Fruit fly (Drosophila melanogaster) whole organism, embryonic: ENCODE measurements around the gene CG31957.

Source experiments
- Atf3 ChIP-seq: fragments of 200-800 bp; sonication (Bioruptor generic); optimal IDR thresholded peaks from 3 replicates; lab custom pipeline; 2016; ENCODE audit warnings: missing biosample characterization, missing genetic modification characterization
- Bgb ChIP-seq: fragments of 200-800 bp; sonication (Bioruptor generic); IDR thresholded peaks from 2 replicates; pipeline ENCODE4 v1.3.6; 2022; ENCODE audit warnings: missing biosample characterization, missing genetic modification characterization; ENCODE audit not compliant: partially characterized antibody
- Blimp-1 ChIP-seq: fragments of 200-800 bp; sonication (Bioruptor generic); optimal IDR thresholded peaks from 3 replicates; lab custom pipeline; 2018; ENCODE audit warnings: missing biosample characterization, missing genetic modification characterization, mild to moderate bottlenecking, moderate library complexity, missing genetic modification reagents
- CG10366 ChIP-seq: fragments of 200-800 bp; sonication (Bioruptor generic); IDR thresholded peaks from 2 replicates; pipeline ENCODE4 v1.3.6; 2022; ENCODE audit warnings: missing biosample characterization, missing genetic modification characterization
- CG11085 ChIP-seq: fragments of 200-800 bp; sonication (Bioruptor generic); IDR thresholded peaks from 2 replicates; pipeline ENCODE4 v1.3.6; 2022; ENCODE audit warnings: missing biosample characterization, missing genetic modification characterization
- CG11456 ChIP-seq: fragments of 200-800 bp; sonication (Bioruptor generic); IDR thresholded peaks from 3 replicates; pipeline ENCODE4 v1.3.6; 2022; ENCODE audit warnings: missing biosample characterization, missing genetic modification characterization
- CG12104 ChIP-seq: fragments of 200-800 bp; sonication (Bioruptor generic); optimal IDR thresholded peaks from 3 replicates; lab custom pipeline; 2016; ENCODE audit warnings: missing biosample characterization, missing genetic modification characterization
- CG12942 ChIP-seq: fragments of 200-800 bp; sonication (Bioruptor generic); optimal IDR thresholded peaks from 3 replicates; lab custom pipeline; 2016; ENCODE audit warnings: missing biosample characterization, missing genetic modification characterization
- CG15269 ChIP-seq: fragments of 200-800 bp; sonication (Bioruptor generic); optimal IDR thresholded peaks from 2 replicates; lab custom pipeline; 2018; ENCODE audit warnings: missing biosample characterization, mild to moderate bottlenecking, missing genetic modification characterization, moderate library complexity
- CG17359 ChIP-seq: fragments of 200-800 bp; sonication (Bioruptor generic); optimal IDR thresholded peaks from 3 replicates; lab custom pipeline; 2018; ENCODE audit warnings: missing biosample characterization, mild to moderate bottlenecking, missing genetic modification characterization, moderate library complexity
- CG17612 ChIP-seq: fragments of 200-800 bp; sonication (Bioruptor generic); IDR thresholded peaks from 2 replicates; pipeline ENCODE4 v1.3.6; 2022; ENCODE audit warnings: missing biosample characterization, missing genetic modification characterization
- CG5245 ChIP-seq: fragments of 200-800 bp; sonication (Bioruptor generic); optimal IDR thresholded peaks from 3 replicates; lab custom pipeline; 2016; ENCODE audit warnings: missing biosample characterization, missing genetic modification characterization
- CG6254 ChIP-seq: fragments of 200-800 bp; sonication (Bioruptor generic); optimal IDR thresholded peaks from 3 replicates; lab custom pipeline; 2017; ENCODE audit warnings: mild to moderate bottlenecking, missing biosample characterization, missing genetic modification reagents, missing genetic modification characterization
- CG7556 ChIP-seq: fragments of 200-800 bp; sonication (Bioruptor generic); optimal IDR thresholded peaks from 2 replicates; lab custom pipeline; 2017; ENCODE audit warnings: missing biosample characterization, mild to moderate bottlenecking, missing genetic modification characterization
- CG7786 ChIP-seq: fragments of 200-800 bp; sonication (Bioruptor generic); optimal IDR thresholded peaks from 2 replicates; lab custom pipeline; 2016; ENCODE audit warnings: missing biosample characterization, missing genetic modification characterization
- CG8281 ChIP-seq: fragments of 200-800 bp; sonication (Bioruptor generic); optimal IDR thresholded peaks from 2 replicates; lab custom pipeline; 2018; ENCODE audit warnings: missing biosample characterization, mild to moderate bottlenecking, missing genetic modification characterization, moderate library complexity
- CG8388 ChIP-seq: fragments of 200-800 bp; sonication (Bioruptor generic); optimal IDR thresholded peaks from 2 replicates; lab custom pipeline; 2019; ENCODE audit warnings: missing biosample characterization, mild to moderate bottlenecking, missing genetic modification characterization, moderate library complexity
- CG8924 ChIP-seq: fragments of 200-800 bp; optimal IDR thresholded peaks from 3 replicates; lab custom pipeline; 2019; ENCODE audit warnings: missing biosample characterization, mild to moderate bottlenecking, missing genetic modification characterization, moderate library complexity
- CoRest ChIP-seq: fragments of 200-800 bp; sonication (Bioruptor generic); optimal IDR thresholded peaks from 3 replicates; lab custom pipeline; 2018; ENCODE audit warnings: missing biosample characterization, mild to moderate bottlenecking, missing genetic modification characterization, moderate library complexity
- Dad ChIP-seq: fragments of 200-800 bp; sonication (Bioruptor generic); optimal IDR thresholded peaks from 3 replicates; lab custom pipeline; 2016; ENCODE audit warnings: missing biosample characterization, missing genetic modification characterization
- Dp ChIP-seq: fragments of 200-800 bp; sonication (Bioruptor generic); optimal IDR thresholded peaks from 2 replicates; lab custom pipeline; 2018; ENCODE audit warnings: missing biosample characterization, mild to moderate bottlenecking, missing genetic modification characterization, moderate library complexity
- Fer1 ChIP-seq: fragments of 200-800 bp; sonication (Bioruptor generic); optimal IDR thresholded peaks from 2 replicates; lab custom pipeline; 2017; ENCODE audit warnings: missing biosample characterization, mild to moderate bottlenecking, missing genetic modification characterization
- NK7.1 ChIP-seq: fragments of 200-800 bp; sonication (Bioruptor generic); optimal IDR thresholded peaks from 3 replicates; lab custom pipeline; 2016; ENCODE audit warnings: missing biosample characterization, missing genetic modification characterization
- Nf-YB ChIP-seq: fragments of 200-800 bp; sonication (Bioruptor generic); optimal IDR thresholded peaks from 3 replicates; lab custom pipeline; 2019; ENCODE audit warnings: missing biosample characterization, mild to moderate bottlenecking, missing genetic modification characterization, moderate library complexity
- NfI ChIP-seq: fragments of 200-800 bp; sonication (Bioruptor generic); optimal IDR thresholded peaks from 3 replicates; lab custom pipeline; 2018; ENCODE audit warnings: missing biosample characterization, mild to moderate bottlenecking, missing genetic modification characterization, moderate library complexity
- Oli ChIP-seq: fragments of 200-800 bp; sonication (Bioruptor generic); optimal IDR thresholded peaks from 2 replicates; lab custom pipeline; 2018; ENCODE audit warnings: missing biosample characterization, mild to moderate bottlenecking, missing genetic modification characterization, moderate library complexity
- Sry-δ ChIP-seq: fragments of 200-800 bp; sonication (Bioruptor generic); optimal IDR thresholded peaks from 2 replicates; lab custom pipeline; 2016; ENCODE audit warnings: missing biosample characterization, missing genetic modification characterization
- ab ChIP-seq: fragments of 200-800 bp; sonication (Bioruptor generic); optimal IDR thresholded peaks from 2 replicates; lab custom pipeline; 2016; ENCODE audit warnings: missing biosample characterization, missing genetic modification characterization
- al ChIP-seq: fragments of 200-800 bp; sonication (Bioruptor generic); IDR thresholded peaks from 2 replicates; pipeline ENCODE4 v1.3.6; 2022; ENCODE audit warnings: missing biosample characterization, missing genetic modification characterization
- ara ChIP-seq: fragments of 200-800 bp; sonication (Bioruptor generic); IDR thresholded peaks from 2 replicates; pipeline ENCODE4 v1.3.6; 2022; ENCODE audit warnings: missing biosample characterization, missing genetic modification characterization
- bowl ChIP-seq: fragments of 200-800 bp; sonication (Bioruptor generic); IDR thresholded peaks from 2 replicates; pipeline ENCODE4 v1.3.6; 2022; ENCODE audit warnings: missing biosample characterization, missing genetic modification characterization
- cas ChIP-seq: fragments of 200-800 bp; sonication (Bioruptor generic); IDR thresholded peaks from 2 replicates; pipeline ENCODE4 v1.3.6; 2022; ENCODE audit warnings: missing biosample characterization, missing genetic modification characterization
- corto ChIP-seq: fragments of 200-800 bp; sonication (Bioruptor generic); optimal IDR thresholded peaks from 2 replicates; lab custom pipeline; 2016; ENCODE audit warnings: missing biosample characterization, mild to moderate bottlenecking, missing genetic modification characterization, moderate library complexity
- dmrt11E ChIP-seq: fragments of 200-800 bp; sonication (Bioruptor generic); optimal IDR thresholded peaks from 3 replicates; lab custom pipeline; 2018; ENCODE audit warnings: missing biosample characterization, mild to moderate bottlenecking, missing genetic modification characterization, moderate library complexity
- dysf ChIP-seq: fragments of 200-800 bp; sonication (Bioruptor generic); IDR thresholded peaks from 3 replicates; pipeline ENCODE4 v1.3.6; 2022; ENCODE audit warnings: missing biosample characterization, missing genetic modification characterization
- fru ChIP-seq: fragments of >200 bp; optimal IDR thresholded peaks from 2 replicates; lab custom pipeline; 2017
- h ChIP-seq: fragments of >200 bp; optimal IDR thresholded peaks from 2 replicates; lab custom pipeline; 2017
- inv ChIP-seq: fragments of 200-800 bp; sonication (Bioruptor generic); IDR thresholded peaks from 2 replicates; pipeline ENCODE4 v1.3.6; 2022; ENCODE audit warnings: missing biosample characterization, missing genetic modification characterization; ENCODE audit not compliant: partially characterized antibody
- kay ChIP-seq: fragments of 200-800 bp; sonication (Bioruptor generic); optimal IDR thresholded peaks from 2 replicates; lab custom pipeline; 2016; ENCODE audit warnings: missing biosample characterization, missing genetic modification characterization
- nau ChIP-seq: fragments of 200-800 bp; sonication (Bioruptor generic); optimal IDR thresholded peaks from 3 replicates; lab custom pipeline; 2017; ENCODE audit warnings: missing biosample characterization, mild to moderate bottlenecking, missing genetic modification characterization, missing genetic modification reagents
- pan ChIP-seq, 4 experiments: fragments of >200 bp in 3 of 4; fragments of 200-800 bp in 1 of 4; sonication (Bioruptor generic) in 1 of 4; optimal IDR thresholded peaks in 3 of 4; IDR thresholded peaks in 1 of 4; 2 replicates each; pipeline versions ENCODE4 v1.3.6 to Lab custom; 2017 to 2022; ENCODE audit warnings: missing biosample characterization in 2 of 4, missing genetic modification characterization in 2 of 4, mixed read lengths in 1 of 4
- pb ChIP-seq: fragments of 200-800 bp; sonication (Bioruptor generic); optimal IDR thresholded peaks from 3 replicates; lab custom pipeline; 2016; ENCODE audit warnings: missing biosample characterization, missing genetic modification characterization
- peb ChIP-seq: fragments of 200-800 bp; sonication (Bioruptor generic); IDR thresholded peaks from 2 replicates; pipeline ENCODE4 v1.3.6; 2022; ENCODE audit warnings: missing biosample characterization, missing genetic modification characterization
- sc ChIP-seq, 3 experiments: fragments of >200 bp in 2 of 3; fragments of 200-800 bp in 1 of 3; sonication (Bioruptor generic) in 1 of 3; optimal IDR thresholded peaks; 2 replicates in 2 of 3; 3 replicates in 1 of 3; lab custom pipeline; 2017; ENCODE audit warnings: mild to moderate bottlenecking in 1 of 3, missing biosample characterization in 1 of 3, missing genetic modification characterization in 1 of 3, missing genetic modification reagents in 1 of 3
- sd ChIP-seq: fragments of 200-800 bp; sonication (Bioruptor generic); optimal IDR thresholded peaks from 3 replicates; lab custom pipeline; 2018; ENCODE audit warnings: missing biosample characterization, mild to moderate bottlenecking, missing genetic modification characterization, moderate library complexity
- sens-2 ChIP-seq: fragments of 200-800 bp; sonication (Bioruptor generic); IDR thresholded peaks from 2 replicates; pipeline ENCODE4 v1.3.6; 2022; ENCODE audit warnings: missing biosample characterization, missing genetic modification characterization
- sug ChIP-seq: fragments of 200-800 bp; optimal IDR thresholded peaks from 2 replicates; lab custom pipeline; 2019; ENCODE audit warnings: missing biosample characterization, mild to moderate bottlenecking, missing genetic modification characterization, moderate library complexity
- tgo ChIP-seq: fragments of 200-800 bp; sonication (Bioruptor generic); IDR thresholded peaks from 3 replicates; pipeline ENCODE4 v1.3.6; 2022; ENCODE audit warnings: missing biosample characterization, missing genetic modification characterization
- trem ChIP-seq: fragments of 200-800 bp; optimal IDR thresholded peaks from 3 replicates; lab custom pipeline; 2019; ENCODE audit warnings: missing biosample characterization, mild to moderate bottlenecking, missing genetic modification characterization, moderate library complexity
- vvl ChIP-seq: fragments of 200-800 bp; sonication (Bioruptor generic); IDR thresholded peaks from 2 replicates; pipeline ENCODE4 v1.3.6; 2022; ENCODE audit warnings: missing biosample characterization, missing genetic modification characterization
- zen ChIP-seq: fragments of 200-800 bp; sonication (Bioruptor generic); optimal IDR thresholded peaks from 3 replicates; lab custom pipeline; 2018; ENCODE audit warnings: missing biosample characterization, mild to moderate bottlenecking, missing genetic modification characterization, moderate library complexity

Gene CG31957

DNA sequence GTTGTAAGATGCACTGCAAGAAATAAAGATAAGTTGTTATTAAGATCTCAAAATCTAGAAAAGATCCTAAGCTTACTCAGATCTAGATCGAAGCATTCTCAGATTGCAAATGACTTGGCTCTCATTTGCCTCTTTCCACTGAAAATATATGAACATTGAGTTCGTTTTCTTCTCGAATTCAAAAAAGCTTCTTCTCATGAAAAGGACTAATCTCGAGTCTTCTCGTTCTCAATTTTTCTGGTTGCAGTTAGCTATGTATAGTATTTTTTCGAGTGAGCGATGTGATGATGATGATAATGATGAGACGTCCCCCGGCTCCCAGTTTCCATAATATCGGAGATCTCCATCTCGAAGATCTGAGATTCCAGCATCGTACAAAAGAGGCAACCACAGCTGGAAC, 15.9 kb downstream of the CG31957 start:
- TF ChIP-seq Atf3 (GFP tag; lab: Kevin White, UChicago) (peak; percentile 11), CG7786 (GFP tag; lab: Kevin White, UChicago) (no peak), NfI (GFP tag; lab: Kevin White, UChicago) (peak; percentile 15), Bgb (GFP tag; lab: Robert Waterston, UW) (no peak), nau (GFP tag; lab: Kevin White, UChicago) (no peak), CG12942 (GFP tag; lab: Kevin White, UChicago) (peak; percentile 21), Dp (GFP tag; lab: Kevin White, UChicago) (no peak), CG17359 (tag; lab: Kevin White, UChicago) (peak; percentile 41), al (no peak), dysf (GFP tag; lab: Robert Waterston, UW) (no peak), CG10366 (no peak), bowl (no peak), sens-2 (GFP tag; lab: Robert Waterston, UW) (no peak), CG8924 (peak; percentile 49), CG7556 (GFP tag; lab: Kevin White, UChicago) (peak; percentile 34), sd (no peak), tgo (GFP tag; lab: Robert Waterston, UW) (no peak), inv (GFP tag; lab: Robert Waterston, UW) (no peak), vvl (GFP tag; lab: Robert Waterston, UW) (no peak), zen (tag; lab: Kevin White, UChicago) (peak; percentile 38), CG8281 (tag; lab: Kevin White, UChicago) (no peak), CG15269 (no peak), CG8388 (GFP tag; lab: Kevin White, UChicago) (peak; percentile 63), Blimp-1 (GFP tag; lab: Kevin White, UChicago) (peak; percentile 67), ara (no peak), fru (no peak), CG11085 (GFP tag; lab: Robert Waterston, UW) (no peak), CoRest (tag; lab: Kevin White, UChicago) (peak; percentile 55), sc (optimal IDR thresholded peaks at IDR 0.05; lab: Kevin White, UChicago) (no peak), sc (GFP tag; optimal IDR thresholded peaks at IDR 0.05; lab: Kevin White, UChicago) (peak; percentile 47), cas (GFP tag; lab: Robert Waterston, UW) (no peak), Fer1 (no peak), dmrt11E (peak; percentile 76), CG12104 (GFP tag; lab: Kevin White, UChicago) (no peak), peb (GFP tag; lab: Robert Waterston, UW) (no peak), pan (optimal IDR thresholded peaks at IDR 0.05; lab: Kevin White, UChicago) (no peak), pan (GFP tag; optimal IDR thresholded peaks at IDR 0.05 in 1 of 2, IDR thresholded peaks at IDR 0.05 in 1 of 2) (no peak), kay (GFP tag; lab: Kevin White, UChicago) (peak; percentile 36), Oli (tag; lab: Kevin White, UChicago) (peak; percentile 53), Nf-YB (no peak), ab (GFP tag; lab: Kevin White, UChicago) (no peak), trem (tag; lab: Kevin White, UChicago) (peak; percentile 17), pb (GFP tag; lab: Kevin White, UChicago) (no peak), CG6254 (peak; percentile 33), corto (GFP tag; lab: Kevin White, UChicago) (no peak), Sry-δ (GFP tag; lab: Kevin White, UChicago) (no peak), CG11456 (GFP tag; lab: Robert Waterston, UW) (no peak), NK7.1 (GFP tag; lab: Kevin White, UChicago) (no peak), CG5245 (peak; percentile 3), CG17612 (no peak), h (lab: Kevin White, UChicago) (no peak), Dad (GFP tag; lab: Kevin White, UChicago) (no peak), sug (tag; lab: Kevin White, UChicago) (no peak)
